Worm (Caenorhabditis elegans) whole organism, L4 larva: Measurements from ENCODE around the gene idpb-2.

Source experiments
- F44E2.7 ChIP-seq: fragments of 200-800 bp; sonication (Bioruptor generic); IDR thresholded peaks from 2 replicates; pipeline ENCODE4 v2.1.2; 2022; ENCODE audit warnings: missing genetic modification characterization, missing compliant biosample characterization
- R02D3.7 ChIP-seq: fragments of 150-350 bp; sonication (generic microtip); optimal IDR thresholded peaks from 3 replicates; lab custom pipeline; 2014; ENCODE audit warnings: missing biosample characterization, missing genetic modification characterization
- T20F7.1 ChIP-seq: fragments of 200-800 bp; sonication (Bioruptor generic); optimal IDR thresholded peaks from 2 replicates; lab custom pipeline; 2018; ENCODE audit warnings: mild to moderate bottlenecking, missing genetic modification characterization, missing compliant biosample characterization
- ZK337.2 ChIP-seq: fragments of 200-800 bp; sonication (Bioruptor generic); IDR thresholded peaks from 2 replicates; pipeline ENCODE4 v1.3.6; 2022; ENCODE audit warnings: missing genetic modification reagents, missing genetic modification characterization, missing compliant biosample characterization
- ZK546.5 ChIP-seq, 2 experiments: sonication (generic microtip); optimal IDR thresholded peaks; 2 replicates each; lab custom pipeline; 2017; ENCODE audit warnings: missing biosample characterization in 2 of 2, missing genetic modification characterization in 2 of 2
- aly-2 ChIP-seq: sonication (generic microtip); optimal IDR thresholded peaks from 2 replicates; lab custom pipeline; 2018; ENCODE audit warnings: missing biosample characterization, missing genetic modification characterization
- ama-1 ChIP-seq: fragments of 150-350 bp; optimal IDR thresholded peaks from 2 replicates; lab custom pipeline; 2014; ENCODE audit warnings: inconsistent platforms, mixed read lengths
- attf-4 ChIP-seq: sonication (generic microtip); optimal IDR thresholded peaks from 3 replicates; lab custom pipeline; 2017; ENCODE audit warnings: missing biosample characterization, missing genetic modification characterization
- ceh-44 ChIP-seq: fragments of 200-800 bp; sonication (Bioruptor generic); IDR thresholded peaks from 2 replicates; pipeline ENCODE4 v1.3.6; 2022; ENCODE audit warnings: missing genetic modification reagents, missing genetic modification characterization, missing compliant biosample characterization
- cey-2 ChIP-seq: sonication (generic microtip); optimal IDR thresholded peaks from 3 replicates; lab custom pipeline; 2017; ENCODE audit warnings: missing genetic modification characterization, mild to moderate bottlenecking, missing compliant biosample characterization, antibody characterized with exemption, borderline replicate concordance; ENCODE audit not compliant: insufficient read depth
- ctbp-1 ChIP-seq: fragments of 200-800 bp; sonication (Bioruptor generic); IDR thresholded peaks from 2 replicates; pipeline ENCODE4 v1.3.6; 2022; ENCODE audit warnings: missing genetic modification reagents, missing genetic modification characterization, missing compliant biosample characterization
- daf-16 ChIP-seq, 3 experiments: sonication (generic microtip); optimal IDR thresholded peaks; 2 replicates each; lab custom pipeline; 2016 to 2017; ENCODE audit warnings: missing genetic modification characterization in 3 of 3, missing genetic modification reagents in 3 of 3, mild to moderate bottlenecking in 2 of 3, missing compliant biosample characterization in 2 of 3, missing biosample characterization in 1 of 3, moderate library complexity in 1 of 3
- dmd-8 ChIP-seq: fragments of 200-800 bp; sonication (Bioruptor generic); IDR thresholded peaks from 2 replicates; pipeline ENCODE4 v1.3.6; 2022; ENCODE audit warnings: missing genetic modification characterization, missing compliant biosample characterization
- dmd-9 ChIP-seq: fragments of 200-800 bp; sonication (Bioruptor generic); IDR thresholded peaks from 2 replicates; pipeline ENCODE4 v1.3.6; 2022; ENCODE audit warnings: missing genetic modification reagents, missing genetic modification characterization, missing compliant biosample characterization
- gei-8 ChIP-seq: fragments of 200-800 bp; sonication (Bioruptor generic); optimal IDR thresholded peaks from 2 replicates; lab custom pipeline; 2018; ENCODE audit warnings: mild to moderate bottlenecking, missing genetic modification characterization, missing compliant biosample characterization
- hlh-11 ChIP-seq: fragments of 200-800 bp; sonication (Bioruptor generic); optimal IDR thresholded peaks from 2 replicates; lab custom pipeline; 2018; ENCODE audit warnings: mild to moderate bottlenecking, missing genetic modification characterization, missing compliant biosample characterization
- hmg-1.1 ChIP-seq: fragments of 200-800 bp; sonication (Bioruptor generic); IDR thresholded peaks from 2 replicates; pipeline ENCODE4 v1.3.6; 2022; ENCODE audit warnings: missing genetic modification reagents, missing genetic modification characterization, missing compliant biosample characterization
- lin-1 ChIP-seq: fragments of 200-800 bp; sonication (Bioruptor generic); IDR thresholded peaks from 2 replicates; pipeline ENCODE4 v1.3.6; 2022; ENCODE audit warnings: missing genetic modification reagents, missing genetic modification characterization, missing compliant biosample characterization
- lin-13 ChIP-seq: fragments of 150-350 bp; optimal IDR thresholded peaks from 2 replicates; lab custom pipeline; 2014; ENCODE audit warnings: missing biosample characterization, missing genetic modification reagents, missing genetic modification characterization
- lin-15B ChIP-seq: fragments of 150-350 bp; sonication (generic microtip); optimal IDR thresholded peaks from 3 replicates; lab custom pipeline; 2014; ENCODE audit warnings: missing biosample characterization, missing genetic modification characterization
- lin-39 ChIP-seq: fragments of 150-350 bp; optimal IDR thresholded peaks from 2 replicates; lab custom pipeline; 2014; ENCODE audit warnings: missing biosample characterization, missing genetic modification reagents, missing genetic modification characterization
- lir-3 ChIP-seq: sonication (generic microtip); optimal IDR thresholded peaks from 2 replicates; lab custom pipeline; 2016; ENCODE audit warnings: mild to moderate bottlenecking, missing genetic modification characterization, missing compliant biosample characterization
- madf-9 ChIP-seq: fragments of 200-800 bp; sonication (Bioruptor generic); conservative IDR thresholded peaks from 2 replicates; pipeline ENCODE4 v1.3.6; 2022; ENCODE audit warnings: missing genetic modification reagents, missing genetic modification characterization, missing compliant biosample characterization
- mdt-29 ChIP-seq: fragments of 200-800 bp; sonication (Bioruptor generic); IDR thresholded peaks from 2 replicates; pipeline ENCODE4 v1.3.6; 2022; ENCODE audit warnings: missing genetic modification reagents, missing genetic modification characterization, missing compliant biosample characterization
- mep-1 ChIP-seq: fragments of 150-350 bp; sonication (generic microtip); optimal IDR thresholded peaks from 3 replicates; lab custom pipeline; 2014; ENCODE audit warnings: missing biosample characterization, missing genetic modification characterization
- mes-2 ChIP-seq: sonication (generic microtip); optimal IDR thresholded peaks from 2 replicates; lab custom pipeline; 2016; ENCODE audit warnings: missing genotype, mild to moderate bottlenecking, missing genetic modification characterization, missing compliant biosample characterization; ENCODE audit not compliant: poor library complexity, severe bottlenecking
- mxl-2 ChIP-seq: fragments of 200-800 bp; sonication (Bioruptor generic); conservative IDR thresholded peaks from 2 replicates; pipeline ENCODE4 v1.3.6; 2022; ENCODE audit warnings: missing genetic modification reagents, missing genetic modification characterization, missing compliant biosample characterization
- nhr-111 ChIP-seq: fragments of 200-800 bp; sonication (Bioruptor generic); optimal IDR thresholded peaks from 2 replicates; lab custom pipeline; 2018; ENCODE audit warnings: mild to moderate bottlenecking, missing genetic modification characterization, missing compliant biosample characterization
- nhr-28 ChIP-seq: fragments of 150-350 bp; optimal IDR thresholded peaks from 2 replicates; lab custom pipeline; 2014; ENCODE audit warnings: missing biosample characterization, missing genetic modification characterization
- nhr-42 ChIP-seq: fragments of 200-800 bp; sonication (Bioruptor generic); IDR thresholded peaks from 2 replicates; pipeline ENCODE4 v1.3.6; 2022; ENCODE audit warnings: missing genetic modification characterization, missing compliant biosample characterization
- pha-4 ChIP-seq, 2 experiments: fragments of 150-350 bp in 1 of 2; fragments of 200-800 bp in 1 of 2; sonication (Bioruptor generic) in 1 of 2; IDR thresholded peaks in 1 of 2; optimal IDR thresholded peaks in 1 of 2; 2 replicates each; pipeline versions ENCODE4 v1.3.6 to Lab custom; 2014 to 2022; ENCODE audit warnings: missing genetic modification characterization in 2 of 2, missing genetic modification reagents in 2 of 2, missing biosample characterization in 1 of 2, missing compliant biosample characterization in 1 of 2
- php-3 ChIP-seq: fragments of 200-800 bp; sonication (Bioruptor generic); IDR thresholded peaks from 2 replicates; pipeline ENCODE4 v1.3.6; 2022; ENCODE audit warnings: missing genetic modification reagents, missing genetic modification characterization, missing compliant biosample characterization
- sdz-12 ChIP-seq: fragments of 200-800 bp; sonication (Bioruptor generic); optimal IDR thresholded peaks from 2 replicates; lab custom pipeline; 2018; ENCODE audit warnings: mild to moderate bottlenecking, missing genetic modification characterization, missing compliant biosample characterization
- skn-1 ChIP-seq: fragments of 150-350 bp; optimal IDR thresholded peaks from 2 replicates; lab custom pipeline; 2014; ENCODE audit warnings: missing biosample characterization, missing genetic modification characterization
- snpc-1.2 ChIP-seq: fragments of 200-800 bp; sonication (Bioruptor generic); IDR thresholded peaks from 2 replicates; pipeline ENCODE4 v1.3.6; 2022; ENCODE audit warnings: missing genetic modification reagents, missing genetic modification characterization, missing compliant biosample characterization
- spr-3 ChIP-seq: fragments of 200-800 bp; sonication (Bioruptor generic); optimal IDR thresholded peaks from 2 replicates; lab custom pipeline; 2018; ENCODE audit warnings: mild to moderate bottlenecking, missing genetic modification characterization, missing compliant biosample characterization
- tag-97 ChIP-seq: fragments of 200-800 bp; sonication (Bioruptor generic); IDR thresholded peaks from 2 replicates; pipeline ENCODE4 v1.3.6; 2022; ENCODE audit warnings: missing genetic modification characterization, missing compliant biosample characterization
- tra-1 ChIP-seq: fragments of 200-800 bp; sonication (Bioruptor generic); IDR thresholded peaks from 2 replicates; pipeline ENCODE4 v1.3.6; 2022; ENCODE audit warnings: missing genetic modification reagents, missing genetic modification characterization, missing compliant biosample characterization
- unc-39 ChIP-seq: sonication (generic microtip); optimal IDR thresholded peaks from 2 replicates; lab custom pipeline; 2017; ENCODE audit warnings: missing biosample characterization, missing genetic modification characterization
- vab-7 ChIP-seq: fragments of 200-800 bp; sonication (Bioruptor generic); IDR thresholded peaks from 2 replicates; pipeline ENCODE4 v1.3.6; 2022; ENCODE audit warnings: missing genetic modification reagents, missing genetic modification characterization, missing compliant biosample characterization
- zip-2 ChIP-seq: fragments of 150-350 bp; optimal IDR thresholded peaks from 2 replicates; lab custom pipeline; 2014; ENCODE audit warnings: missing biosample characterization, missing genetic modification characterization
- ztf-11 ChIP-seq: fragments of 150-350 bp; optimal IDR thresholded peaks from 2 replicates; lab custom pipeline; 2014; ENCODE audit warnings: missing biosample characterization, missing genetic modification characterization
- ztf-7 ChIP-seq: fragments of 150-350 bp; optimal IDR thresholded peaks from 2 replicates; lab custom pipeline; 2014; ENCODE audit warnings: missing biosample characterization, missing genetic modification characterization

Gene idpb-2

DNA sequence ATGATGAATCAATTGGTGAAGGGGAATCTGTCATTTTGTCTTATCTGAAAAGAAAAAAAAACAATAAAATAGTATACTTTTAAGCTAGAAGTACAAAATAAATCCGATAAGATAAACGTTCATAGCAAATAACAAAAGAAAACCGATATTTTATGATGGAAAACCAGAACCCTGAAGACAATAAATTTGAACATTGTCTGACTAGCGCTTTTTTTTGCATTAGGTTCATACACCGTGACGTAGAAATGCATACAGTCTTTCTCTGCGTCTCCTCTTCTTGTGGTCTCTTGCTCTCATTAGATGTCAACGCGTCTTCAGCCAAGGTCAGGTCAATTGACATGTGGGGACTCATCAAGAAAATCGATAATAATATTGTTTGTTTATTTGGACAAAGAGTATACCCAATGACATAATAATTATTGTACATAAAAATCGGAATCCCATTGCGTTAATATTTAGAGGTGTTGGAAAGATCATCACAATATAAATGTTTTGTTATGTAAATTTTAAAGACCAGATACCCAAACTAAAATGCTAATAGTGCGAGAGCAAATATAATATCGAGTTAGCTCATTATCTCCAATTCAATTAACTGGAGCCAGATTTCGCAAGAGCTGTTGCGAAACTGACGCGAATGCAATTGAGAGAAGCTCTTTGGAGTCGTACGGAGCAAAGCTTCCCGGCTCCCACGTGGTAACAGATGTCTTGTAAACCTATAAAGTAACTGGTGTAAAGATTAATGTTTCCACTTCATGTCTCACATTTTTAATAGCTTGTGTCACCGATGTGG is 11.9 kb upstream of the idpb-2 start, which contains the start of gene dsh-2 (continued):
- TF ChIP-seq F44E2.7 (GFP tag; lab: Robert Waterston, UW) (no peak), ctbp-1 (GFP tag; lab: Robert Waterston, UW) (no peak), dmd-9 (GFP tag; lab: Robert Waterston, UW) (no peak), sdz-12 (no peak), zip-2 (tag; lab: Kevin White, UChicago) (no peak), gei-8 (GFP tag; lab: Kevin White, UChicago) (no peak), lin-13 (peak; percentile 34), mxl-2 (GFP tag; lab: Robert Waterston, UW) (no peak), aly-2 (tag; lab: Kevin White, UChicago) (no peak), dmd-8 (GFP tag; lab: Robert Waterston, UW) (no peak), T20F7.1 (GFP tag; lab: Kevin White, UChicago) (no peak), mdt-29 (GFP tag; lab: Robert Waterston, UW) (no peak), nhr-28 (peak; percentile 42), skn-1 (tag; lab: Kevin White, UChicago) (no peak), lin-1 (GFP tag; lab: Robert Waterston, UW) (no peak), snpc-1.2 (GFP tag; lab: Robert Waterston, UW) (no peak)

ce11 chrII:5071265-5071664 is 1.8 kb upstream of the idpb-2 start, which contains the start of gene C27A2.7:
C27A2.7 (minus strand) TSS chrII:5071365.
- no peak for TF ChIP-seq ceh-44
- no peak for TF ChIP-seq lin-15B (tag; lab: Kevin White, UChicago)
- TF ChIP-seq mep-1 (tag; lab: Kevin White, UChicago), result no peak
- TF ChIP-seq tag-97 (GFP tag; lab: Robert Waterston, UW), result no peak
- no peak for TF ChIP-seq vab-7 (GFP tag; lab: Robert Waterston, UW)
- TF ChIP-seq hmg-1.1 (GFP tag; lab: Robert Waterston, UW), result no peak
- TF ChIP-seq ZK337.2 (GFP tag; lab: Robert Waterston, UW), result no peak
- no peak for TF ChIP-seq skn-1 (tag; lab: Kevin White, UChicago)
- no peak for TF ChIP-seq daf-16 (GFP tag; optimal IDR thresholded peaks at IDR 0.05; lab: Kevin White, UChicago)
- TF ChIP-seq daf-16 (tag; optimal IDR thresholded peaks at IDR 0.05; lab: Kevin White, UChicago), result no peak
- no peak for TF ChIP-seq attf-4 (tag; lab: Kevin White, UChicago)
- no peak for TF ChIP-seq lin-39 (tag; lab: Kevin White, UChicago)
- no peak for TF ChIP-seq mxl-2 (GFP tag; lab: Robert Waterston, UW)
- TF ChIP-seq hlh-11 (tag; lab: Kevin White, UChicago), result no peak

DNA sequence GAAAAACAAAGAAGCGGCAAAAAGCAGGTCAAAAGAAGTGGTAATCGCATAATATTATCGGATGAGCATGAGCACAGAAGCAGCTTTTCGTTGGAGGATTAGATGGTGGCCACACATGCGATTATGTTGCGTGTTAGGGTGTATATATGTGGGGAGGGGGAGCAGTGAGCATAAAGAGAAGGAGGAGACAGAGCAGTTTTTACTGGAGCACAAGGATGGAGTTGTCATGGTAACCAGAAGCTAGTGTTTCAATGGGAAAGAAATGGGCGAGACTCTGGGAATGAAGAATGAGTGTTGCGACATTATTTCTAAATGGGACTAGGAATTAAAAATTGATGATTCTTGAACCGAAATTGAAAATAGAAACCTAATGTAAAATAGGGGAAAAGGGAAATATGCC is 1.5 kb downstream of the idpb-2 start, which contains the start of gene C27A2.8:
TSS of gene C27A2.8 (minus strand) at position 117 of the 400 bp plus-strand sequence.
- TF ChIP-seq sdz-12, result no peak
- no peak for TF ChIP-seq unc-39 (tag; lab: Kevin White, UChicago)
- TF ChIP-seq cey-2 (tag; lab: Kevin White, UChicago), result no peak
- no peak for TF ChIP-seq ztf-7
- no peak for TF ChIP-seq R02D3.7 (tag; lab: Kevin White, UChicago)
- no peak for TF ChIP-seq tra-1 (GFP tag; lab: Robert Waterston, UW)
- no peak for TF ChIP-seq nhr-42 (GFP tag; lab: Robert Waterston, UW)
- TF ChIP-seq pha-4 (GFP tag; IDR thresholded peaks at IDR 0.05; lab: Robert Waterston, UW), result no peak
- TF ChIP-seq pha-4 (tag; optimal IDR thresholded peaks at IDR 0.05; lab: Kevin White, UChicago), result no peak
- no peak for TF ChIP-seq spr-3 (GFP tag; lab: Kevin White, UChicago)
- TF ChIP-seq ama-1, result no peak
- no peak for TF ChIP-seq ztf-11 (tag; lab: Kevin White, UChicago)
- TF ChIP-seq aly-2 (tag; lab: Kevin White, UChicago), result no peak
- TF ChIP-seq snpc-1.2 (GFP tag; lab: Robert Waterston, UW), result no peak
- TF ChIP-seq vab-7 (GFP tag; lab: Robert Waterston, UW), result no peak
- no peak for TF ChIP-seq mes-2 (tag; lab: Kevin White, UChicago)
- no peak for TF ChIP-seq madf-9 (GFP tag; lab: Robert Waterston, UW)
- no peak for TF ChIP-seq php-3 (GFP tag; lab: Robert Waterston, UW)
- TF ChIP-seq nhr-111 (GFP tag; lab: Kevin White, UChicago), result no peak
- no peak for TF ChIP-seq lir-3 (tag; lab: Kevin White, UChicago)
- no peak for TF ChIP-seq ZK546.5 (tag; optimal IDR thresholded peaks at IDR 0.05; lab: Kevin White, UChicago)
